Worm (Caenorhabditis elegans): ENCODE measurements around the gene snx-14.

ce11 chrII:13479424-13479823, 51.6 kb downstream of the snx-14 start:
- TF ChIP-seq W03F9.2 (tag; optimal IDR thresholded peaks at IDR 0.05), result no peak
- no peak for TF ChIP-seq him-1 (tag; optimal IDR thresholded peaks at IDR 0.05)
- TF ChIP-seq dao-5 (tag; optimal IDR thresholded peaks at IDR 0.05), result no peak

Measured in whole organism, L4/young adult.